Fruit fly (Drosophila melanogaster) whole organism, embryonic: ENCODE data around the gene Cnot4.

Experiments used
- Adf1 ChIP-seq: fragments of 200-800 bp; sonication (Bioruptor generic); IDR thresholded peaks from 2 replicates; pipeline ENCODE4 v1.3.6; 2022; ENCODE audit warnings: missing biosample characterization, missing genetic modification characterization
- Bteb2 ChIP-seq: fragments of 200-800 bp; sonication (Bioruptor generic); optimal IDR thresholded peaks from 2 replicates; lab custom pipeline; 2016; ENCODE audit warnings: missing biosample characterization, missing genetic modification characterization
- CG10209 ChIP-seq: fragments of 200-800 bp; sonication (Bioruptor generic); optimal IDR thresholded peaks from 3 replicates; lab custom pipeline; 2017; ENCODE audit warnings: missing biosample characterization, mild to moderate bottlenecking, missing genetic modification characterization, missing genetic modification reagents
- CG10431 ChIP-seq: fragments of 200-800 bp; sonication (Bioruptor generic); optimal IDR thresholded peaks from 3 replicates; lab custom pipeline; 2018; ENCODE audit warnings: missing biosample characterization, mild to moderate bottlenecking, missing genetic modification characterization
- CG10462 ChIP-seq: fragments of 200-800 bp; sonication (Bioruptor generic); optimal IDR thresholded peaks from 2 replicates; lab custom pipeline; 2016; ENCODE audit warnings: missing biosample characterization, missing genetic modification characterization
- CG11695 ChIP-seq: fragments of 200-800 bp; sonication (Bioruptor generic); IDR thresholded peaks from 3 replicates; pipeline ENCODE4 v1.3.6; 2022; ENCODE audit warnings: missing biosample characterization, missing genetic modification characterization
- CG12299 ChIP-seq: fragments of 200-800 bp; sonication (Bioruptor generic); optimal IDR thresholded peaks from 2 replicates; lab custom pipeline; 2018; ENCODE audit warnings: missing biosample characterization, mild to moderate bottlenecking, missing genetic modification characterization
- CG12391 ChIP-seq: fragments of 200-800 bp; sonication (Bioruptor generic); optimal IDR thresholded peaks from 3 replicates; lab custom pipeline; 2018; ENCODE audit warnings: missing biosample characterization, mild to moderate bottlenecking, missing genetic modification characterization, moderate library complexity
- CG1603 ChIP-seq: fragments of 200-800 bp; sonication (Bioruptor generic); optimal IDR thresholded peaks from 2 replicates; lab custom pipeline; 2019; ENCODE audit warnings: missing biosample characterization, mild to moderate bottlenecking, missing genetic modification characterization, moderate library complexity
- CG16779 ChIP-seq: fragments of 200-800 bp; sonication (Bioruptor generic); IDR thresholded peaks from 2 replicates; pipeline ENCODE4 v1.3.6; 2022; ENCODE audit warnings: missing biosample characterization, missing genetic modification characterization
- CG17186 ChIP-seq: fragments of 200-800 bp; sonication (Bioruptor generic); optimal IDR thresholded peaks from 3 replicates; lab custom pipeline; 2017; ENCODE audit warnings: missing biosample characterization, missing genetic modification reagents, missing genetic modification characterization
- CG17328 ChIP-seq: fragments of 200-800 bp; sonication (Bioruptor generic); IDR thresholded peaks from 2 replicates; pipeline ENCODE4 v1.3.6; 2022; ENCODE audit warnings: missing biosample characterization, missing genetic modification characterization
- CG17612 ChIP-seq: fragments of 200-800 bp; sonication (Bioruptor generic); IDR thresholded peaks from 2 replicates; pipeline ENCODE4 v1.3.6; 2022; ENCODE audit warnings: missing biosample characterization, missing genetic modification characterization
- CG18619 ChIP-seq: fragments of 200-800 bp; sonication (Bioruptor generic); optimal IDR thresholded peaks from 3 replicates; lab custom pipeline; 2017; ENCODE audit warnings: missing biosample characterization, mild to moderate bottlenecking, missing genetic modification characterization
- CG2889 ChIP-seq: fragments of 200-800 bp; sonication (Bioruptor generic); IDR thresholded peaks from 3 replicates; pipeline ENCODE4 v1.3.6; 2022; ENCODE audit warnings: missing biosample characterization, missing genetic modification characterization
- CG30403 ChIP-seq: fragments of 200-800 bp; sonication (Bioruptor generic); optimal IDR thresholded peaks from 3 replicates; lab custom pipeline; 2016; ENCODE audit warnings: missing biosample characterization, missing genetic modification characterization
- CG31365 ChIP-seq: fragments of 200-800 bp; sonication (Bioruptor generic); optimal IDR thresholded peaks from 2 replicates; lab custom pipeline; 2018; ENCODE audit warnings: missing biosample characterization, mild to moderate bottlenecking, missing genetic modification characterization
- CG33213 ChIP-seq: fragments of 200-800 bp; sonication (Bioruptor generic); optimal IDR thresholded peaks from 3 replicates; lab custom pipeline; 2016; ENCODE audit warnings: missing biosample characterization, missing genetic modification characterization
- CG3407 ChIP-seq: fragments of 200-800 bp; sonication (Bioruptor generic); optimal IDR thresholded peaks from 2 replicates; lab custom pipeline; 2018; ENCODE audit warnings: missing biosample characterization, mild to moderate bottlenecking, missing genetic modification characterization
- CG3847 ChIP-seq: fragments of 200-800 bp; sonication (Bioruptor generic); IDR thresholded peaks from 2 replicates; pipeline ENCODE4 v1.3.6; 2022; ENCODE audit warnings: missing biosample characterization, missing genetic modification characterization
- CG4328 ChIP-seq: fragments of 200-800 bp; sonication (Bioruptor generic); optimal IDR thresholded peaks from 3 replicates; lab custom pipeline; 2017; ENCODE audit warnings: missing biosample characterization, missing genetic modification reagents, missing genetic modification characterization
- CG43689 ChIP-seq: fragments of 200-800 bp; sonication (Bioruptor generic); IDR thresholded peaks from 2 replicates; pipeline ENCODE4 v1.3.6; 2022; ENCODE audit warnings: missing biosample characterization, missing genetic modification characterization
- CG6791 ChIP-seq: fragments of 200-800 bp; sonication (Bioruptor generic); IDR thresholded peaks from 3 replicates; pipeline ENCODE4 v1.3.6; 2022; ENCODE audit warnings: missing biosample characterization, missing genetic modification characterization; ENCODE audit not compliant: partially characterized antibody
- CG7839 ChIP-seq: fragments of 200-800 bp; sonication (Bioruptor generic); optimal IDR thresholded peaks from 3 replicates; lab custom pipeline; 2018; ENCODE audit warnings: missing biosample characterization, mild to moderate bottlenecking, missing genetic modification characterization, moderate library complexity
- CG8281 ChIP-seq: fragments of 200-800 bp; sonication (Bioruptor generic); optimal IDR thresholded peaks from 2 replicates; lab custom pipeline; 2018; ENCODE audit warnings: missing biosample characterization, mild to moderate bottlenecking, missing genetic modification characterization, moderate library complexity
- CG9817 ChIP-seq: fragments of 200-800 bp; sonication (Bioruptor generic); optimal IDR thresholded peaks from 2 replicates; lab custom pipeline; 2018; ENCODE audit warnings: missing biosample characterization, mild to moderate bottlenecking, missing genetic modification characterization, moderate library complexity
- D19B ChIP-seq: fragments of 200-800 bp; sonication (Bioruptor generic); optimal IDR thresholded peaks from 2 replicates; lab custom pipeline; 2017; ENCODE audit warnings: missing biosample characterization, mild to moderate bottlenecking, missing genetic modification characterization
- Dad ChIP-seq: fragments of 200-800 bp; sonication (Bioruptor generic); optimal IDR thresholded peaks from 3 replicates; lab custom pipeline; 2016; ENCODE audit warnings: missing biosample characterization, missing genetic modification characterization
- Dfd ChIP-seq, 2 experiments: fragments of >200 bp; optimal IDR thresholded peaks; 2 replicates each; lab custom pipeline; 2017; ENCODE audit warnings: missing biosample characterization in 2 of 2, missing genetic modification characterization in 2 of 2
- Hand ChIP-seq: fragments of 200-800 bp; sonication (Bioruptor generic); optimal IDR thresholded peaks from 2 replicates; lab custom pipeline; 2017; ENCODE audit warnings: mild to moderate bottlenecking, missing biosample characterization, missing genetic modification reagents, missing genetic modification characterization
- NC2β ChIP-seq: fragments of 200-800 bp; sonication (Bioruptor generic); optimal IDR thresholded peaks from 2 replicates; lab custom pipeline; 2016; ENCODE audit warnings: missing biosample characterization, missing genetic modification characterization
- Opbp ChIP-seq: fragments of 200-800 bp; sonication (Bioruptor generic); IDR thresholded peaks from 3 replicates; pipeline ENCODE4 v1.3.6; 2022; ENCODE audit warnings: missing biosample characterization, missing genetic modification characterization; ENCODE audit not compliant: partially characterized antibody
- Sox100B ChIP-seq: fragments of 200-800 bp; sonication (Bioruptor generic); optimal IDR thresholded peaks from 3 replicates; lab custom pipeline; 2018; ENCODE audit warnings: missing biosample characterization, mild to moderate bottlenecking, missing genetic modification characterization
- Taf1 ChIP-seq: fragments of 200-800 bp; sonication (Bioruptor generic); IDR thresholded peaks from 2 replicates; pipeline ENCODE4 v1.3.6; 2022; ENCODE audit warnings: missing biosample characterization, missing genetic modification characterization
- Trl ChIP-seq, 3 experiments: fragments of >200 bp in 2 of 3; fragments of 200-800 bp in 1 of 3; sonication (Bioruptor generic) in 1 of 3; optimal IDR thresholded peaks; 2 replicates in 1 of 3; 3 replicates in 2 of 3; lab custom pipeline; 2016 to 2017; ENCODE audit warnings: missing biosample characterization in 1 of 3, missing genetic modification characterization in 1 of 3
- bsh ChIP-seq, 2 experiments: fragments of 200-800 bp; sonication (Bioruptor generic); optimal IDR thresholded peaks; 2 replicates each; lab custom pipeline; 2017 to 2018; ENCODE audit warnings: mild to moderate bottlenecking in 2 of 2, missing biosample characterization in 2 of 2, missing genetic modification characterization in 2 of 2, moderate library complexity in 1 of 2
- chm ChIP-seq: fragments of 200-800 bp; sonication (Bioruptor generic); IDR thresholded peaks from 2 replicates; pipeline ENCODE4 v1.3.6; 2022; ENCODE audit warnings: missing biosample characterization, missing genetic modification characterization
- gro ChIP-seq: fragments of 200-800 bp; sonication (Bioruptor generic); optimal IDR thresholded peaks from 2 replicates; lab custom pipeline; 2016; ENCODE audit warnings: missing biosample characterization, missing genetic modification characterization
- gsb-n ChIP-seq: fragments of 200-800 bp; sonication (Bioruptor generic); optimal IDR thresholded peaks from 3 replicates; lab custom pipeline; 2018; ENCODE audit warnings: missing biosample characterization, mild to moderate bottlenecking, missing genetic modification characterization
- ham ChIP-seq: fragments of 200-800 bp; sonication (Bioruptor generic); IDR thresholded peaks from 2 replicates; pipeline ENCODE4 v1.3.6; 2022; ENCODE audit warnings: missing biosample characterization, missing genetic modification characterization
- hkb ChIP-seq, 2 experiments: fragments of 200-800 bp in 1 of 2; fragments of >200 bp in 1 of 2; sonication (Bioruptor generic) in 1 of 2; IDR thresholded peaks in 1 of 2; optimal IDR thresholded peaks in 1 of 2; 2 replicates each; pipeline versions ENCODE4 v1.3.6 to Lab custom; 2017 to 2022; ENCODE audit warnings: missing biosample characterization in 1 of 2, missing genetic modification characterization in 1 of 2
- lmd ChIP-seq: fragments of 200-800 bp; sonication (Bioruptor generic); IDR thresholded peaks from 2 replicates; pipeline ENCODE4 v1.3.6; 2022; ENCODE audit warnings: missing biosample characterization, missing genetic modification characterization
- mld ChIP-seq: fragments of 200-800 bp; sonication (Bioruptor generic); IDR thresholded peaks from 3 replicates; pipeline ENCODE4 v1.3.6; 2022; ENCODE audit warnings: missing biosample characterization, missing genetic modification characterization; ENCODE audit not compliant: partially characterized antibody
- nom ChIP-seq: fragments of 200-800 bp; sonication (Bioruptor generic); optimal IDR thresholded peaks from 2 replicates; lab custom pipeline; 2017; ENCODE audit warnings: missing biosample characterization, missing genetic modification characterization, mild to moderate bottlenecking, moderate library complexity, missing genetic modification reagents
- phol ChIP-seq: fragments of 200-800 bp; sonication (Bioruptor generic); optimal IDR thresholded peaks from 3 replicates; lab custom pipeline; 2018; ENCODE audit warnings: missing biosample characterization, mild to moderate bottlenecking, missing genetic modification characterization, moderate library complexity
- pita ChIP-seq: fragments of 200-800 bp; sonication (Bioruptor generic); optimal IDR thresholded peaks from 2 replicates; lab custom pipeline; 2017; ENCODE audit warnings: missing biosample characterization, mild to moderate bottlenecking, missing genetic modification characterization
- sisA ChIP-seq: fragments of 200-800 bp; sonication (Bioruptor generic); IDR thresholded peaks from 2 replicates; pipeline ENCODE4 v1.3.6; 2022; ENCODE audit warnings: missing biosample characterization, missing genetic modification characterization
- so ChIP-seq: fragments of 200-800 bp; sonication (Bioruptor generic); IDR thresholded peaks from 3 replicates; pipeline ENCODE4 v1.3.6; 2022; ENCODE audit warnings: missing biosample characterization, missing genetic modification characterization
- tio ChIP-seq: fragments of 200-800 bp; sonication (Bioruptor generic); optimal IDR thresholded peaks from 2 replicates; lab custom pipeline; 2017; ENCODE audit warnings: missing biosample characterization, missing genetic modification characterization, inconsistent platforms
- trem ChIP-seq: fragments of 200-800 bp; optimal IDR thresholded peaks from 3 replicates; lab custom pipeline; 2019; ENCODE audit warnings: missing biosample characterization, mild to moderate bottlenecking, missing genetic modification characterization, moderate library complexity
- z ChIP-seq: fragments of 200-800 bp; sonication (Bioruptor generic); IDR thresholded peaks from 3 replicates; pipeline ENCODE4 v1.3.6; 2022; ENCODE audit warnings: missing biosample characterization, missing genetic modification characterization

The Cnot4 gene

dm6 chr2L:10439174-10439573, 42.7 kb downstream of the Cnot4 start, which contains the start of gene Nse4 (continued):
- TF ChIP-seq Opbp (GFP tag; lab: Robert Waterston, UW), result peak; percentile 77; the same call in 2 of the 3 replicates
- TF ChIP-seq Bteb2, result no peak
- no peak for TF ChIP-seq z (GFP tag; lab: Robert Waterston, UW)
- TF ChIP-seq pita, result no peak
- no peak for TF ChIP-seq CG30403 (GFP tag; lab: Kevin White, UChicago)
- TF ChIP-seq CG3407, result no peak
- TF ChIP-seq trem (tag; lab: Kevin White, UChicago), result peak; percentile 37
- no peak for TF ChIP-seq CG7839 (tag; lab: Kevin White, UChicago)
- no peak for TF ChIP-seq CG16779
- peak; percentile 99 for TF ChIP-seq CG1603 (tag; lab: Kevin White, UChicago)
- TF ChIP-seq lmd, result no peak
- TF ChIP-seq CG6791, result peak; percentile 90
- no peak for TF ChIP-seq Trl (optimal IDR thresholded peaks at IDR 0.05; lab: Kevin White, UChicago)
- TF ChIP-seq Trl (GFP tag; optimal IDR thresholded peaks at IDR 0.05; lab: Kevin White, UChicago), result no peak
- no peak for TF ChIP-seq Adf1 (GFP tag; lab: Robert Waterston, UW)
- peak; percentile 2 for TF ChIP-seq CG12391 (tag; lab: Kevin White, UChicago)
- TF ChIP-seq CG17186 (GFP tag; lab: Kevin White, UChicago), result no peak
- TF ChIP-seq nom (GFP tag; lab: Kevin White, UChicago), result no peak
- TF ChIP-seq CG18619 (GFP tag; lab: Kevin White, UChicago), result no peak
- no peak for TF ChIP-seq CG10462 (GFP tag; lab: Kevin White, UChicago)
- no peak for TF ChIP-seq ham (GFP tag; lab: Robert Waterston, UW)
- TF ChIP-seq Hand (GFP tag; lab: Kevin White, UChicago), result no peak
- no peak for TF ChIP-seq Sox100B (GFP tag; lab: Kevin White, UChicago)
- no peak for TF ChIP-seq CG11695
- TF ChIP-seq D19B (GFP tag; lab: Kevin White, UChicago), result no peak
- no peak for TF ChIP-seq CG17612
- no peak for TF ChIP-seq CG8281 (tag; lab: Kevin White, UChicago)
- no peak for TF ChIP-seq CG3847
- no peak for TF ChIP-seq CG2889 (GFP tag; lab: Robert Waterston, UW)
- TF ChIP-seq Dad (GFP tag; lab: Kevin White, UChicago), result no peak
- TF ChIP-seq hkb (optimal IDR thresholded peaks at IDR 0.05; lab: Kevin White, UChicago), result no peak
- TF ChIP-seq hkb (GFP tag; IDR thresholded peaks at IDR 0.05; lab: Robert Waterston, UW), result no peak
- no peak for TF ChIP-seq sisA (GFP tag; lab: Robert Waterston, UW)
- TF ChIP-seq tio (GFP tag; lab: Kevin White, UChicago), result no peak
- TF ChIP-seq CG10209 (GFP tag; lab: Kevin White, UChicago), result no peak
- no peak for TF ChIP-seq phol (tag; lab: Kevin White, UChicago)
- no peak for TF ChIP-seq CG4328 (GFP tag; lab: Kevin White, UChicago)
- no peak for TF ChIP-seq chm (GFP tag; lab: Robert Waterston, UW)
- no peak for TF ChIP-seq bsh (GFP tag; optimal IDR thresholded peaks at IDR 0.05; lab: Kevin White, UChicago)
- no peak for TF ChIP-seq CG10431 (GFP tag; lab: Kevin White, UChicago)
- no peak for TF ChIP-seq CG12299 (tag; lab: Kevin White, UChicago)
- TF ChIP-seq Taf1 (GFP tag; lab: Robert Waterston, UW), result no peak
- TF ChIP-seq CG33213 (GFP tag; lab: Kevin White, UChicago), result no peak
- TF ChIP-seq Dfd (GFP tag; optimal IDR thresholded peaks at IDR 0.05; lab: Kevin White, UChicago), result no peak
- TF ChIP-seq mld (GFP tag; lab: Robert Waterston, UW), result peak; percentile 80; the same call in 2 of the 3 replicates
- no peak for TF ChIP-seq gsb-n (tag; lab: Kevin White, UChicago)
- no peak for TF ChIP-seq CG17328
- TF ChIP-seq CG43689 (GFP tag; lab: Robert Waterston, UW), result no peak
- no peak for TF ChIP-seq CG31365
- no peak for TF ChIP-seq so (GFP tag; lab: Robert Waterston, UW)
- no peak for TF ChIP-seq gro
- TF ChIP-seq NC2β (GFP tag; lab: Kevin White, UChicago), result no peak
- TF ChIP-seq CG9817, result no peak
